Worm (Caenorhabditis elegans): ENCODE data around the gene F40G9.18.

F40G9.18 gene

DNA sequence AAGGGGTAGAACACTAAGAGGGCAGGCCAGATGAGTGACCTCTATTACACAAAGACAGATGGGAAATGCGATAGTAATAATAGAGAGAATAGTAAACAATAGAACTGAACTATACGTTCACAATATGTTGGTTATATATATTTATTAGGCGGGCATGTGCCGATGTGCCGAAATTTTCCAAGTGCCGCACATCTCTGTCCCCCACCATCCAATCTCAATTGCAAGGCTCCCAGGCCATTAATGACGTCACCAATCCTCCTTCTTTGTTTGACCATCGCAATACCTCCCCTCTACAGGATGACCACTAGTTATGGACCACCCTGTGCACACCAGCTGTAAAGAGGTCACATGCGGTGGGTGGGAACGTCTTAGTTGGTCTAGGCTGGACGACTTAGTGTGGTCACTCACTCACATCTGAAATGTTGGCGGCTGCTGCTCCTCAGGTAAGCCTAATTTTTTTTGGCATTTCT lies 9.8 kb upstream of the F40G9.18 start, which contains the start of gene F40G9.6:
Gene F40G9.6, plus strand, starts transcription at position 420 of the 470 bp plus-strand sequence.
- no peak for TF ChIP-seq unc-62 (GFP tag; optimal IDR thresholded peaks at IDR 0.05)

DNA sequence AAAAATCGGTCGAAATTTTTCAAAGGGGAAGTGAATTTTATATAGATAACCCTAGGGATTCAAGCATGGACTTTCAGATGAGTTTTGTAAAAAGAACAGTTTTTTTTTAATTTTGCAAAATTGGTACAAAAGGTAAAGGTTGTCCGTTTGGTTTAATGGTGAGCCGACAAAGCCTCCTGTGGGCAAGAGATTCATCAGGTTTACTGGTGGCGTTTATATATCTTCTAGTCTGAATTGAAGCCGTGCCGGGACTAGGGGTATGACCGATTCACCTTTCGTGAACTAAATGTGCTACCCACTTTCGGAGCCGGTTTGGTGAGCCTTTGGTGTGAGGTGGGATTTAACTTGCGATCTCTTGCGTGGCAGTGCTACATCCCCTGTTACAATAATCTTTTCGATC lies 8.7 kb upstream of the F40G9.18 start:
- TF ChIP-seq unc-62 (GFP tag; optimal IDR thresholded peaks at IDR 0.05) = no peak

DNA sequence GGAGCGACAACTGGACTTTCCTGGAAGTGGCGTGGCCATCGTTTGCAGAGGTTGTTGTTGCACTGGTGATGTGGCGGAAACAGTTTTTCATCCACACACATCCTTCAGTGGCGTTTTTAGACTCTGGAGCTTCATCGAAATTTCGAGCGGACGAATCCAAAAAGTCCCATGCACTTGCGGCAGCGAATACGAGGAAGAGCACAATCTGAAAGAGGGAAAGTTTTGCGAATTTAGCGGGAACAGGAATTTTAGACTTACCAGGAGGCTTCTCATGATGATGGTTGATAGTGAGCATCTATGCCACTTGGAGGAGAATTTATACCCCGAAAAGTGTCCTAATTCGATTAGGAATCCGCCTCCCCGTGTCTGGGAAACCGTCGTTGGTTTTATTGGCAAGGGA lies 8.3 kb upstream of the F40G9.18 start, which contains the start of gene F40G9.14:
Gene F40G9.14, minus strand, starts transcription at position 101 of the 400 bp plus-strand sequence.
- TF ChIP-seq unc-62 (GFP tag; optimal IDR thresholded peaks at IDR 0.05) = no peak

DNA sequence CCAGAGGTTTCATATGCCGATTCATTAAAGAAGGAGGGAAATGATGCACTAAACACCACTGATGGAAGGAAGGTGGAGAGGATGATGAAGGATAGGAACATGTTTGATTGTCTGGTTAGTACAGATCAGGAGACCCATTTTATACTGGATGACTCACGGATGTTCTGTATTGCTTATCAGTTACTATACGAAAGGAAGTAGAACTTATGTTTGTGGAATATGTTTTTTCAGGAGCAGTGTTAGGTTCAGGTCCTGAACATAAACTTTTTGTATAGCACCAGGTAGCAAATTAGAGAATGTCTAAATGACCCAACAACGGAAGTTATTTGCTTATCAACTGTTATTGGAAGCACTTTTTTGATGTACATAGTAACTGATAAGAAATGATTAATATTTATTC lies 6.4 kb upstream of the F40G9.18 start, which contains the start of gene clec-148:
Gene clec-148, minus strand, starts transcription at position 101 of the 400 bp plus-strand sequence.
- no peak for TF ChIP-seq unc-62 (GFP tag; optimal IDR thresholded peaks at IDR 0.05)

DNA sequence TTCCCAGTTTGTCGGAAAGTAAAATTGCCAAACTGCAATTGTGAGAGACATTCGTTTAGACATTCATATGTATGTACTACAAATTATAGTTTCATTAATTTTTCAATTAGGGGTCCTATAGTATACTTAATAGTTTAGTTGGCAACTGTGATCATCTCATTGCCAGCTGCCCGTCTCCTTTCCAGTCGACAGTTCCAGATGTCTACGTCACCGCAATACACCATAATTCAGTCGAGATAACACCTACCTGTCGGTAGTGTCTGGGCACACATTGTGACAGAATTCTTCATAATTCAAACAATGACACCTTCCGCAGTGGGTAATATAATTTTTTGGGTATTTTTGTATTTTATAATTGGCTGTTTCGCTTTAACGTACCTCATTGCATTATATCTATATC lies 4.1 kb upstream of the F40G9.18 start, which contains the start of gene F40G9.19:
Gene F40G9.19, plus strand, starts transcription at position 301 of the 400 bp plus-strand sequence.
- no peak for TF ChIP-seq unc-62 (GFP tag; optimal IDR thresholded peaks at IDR 0.05)

DNA sequence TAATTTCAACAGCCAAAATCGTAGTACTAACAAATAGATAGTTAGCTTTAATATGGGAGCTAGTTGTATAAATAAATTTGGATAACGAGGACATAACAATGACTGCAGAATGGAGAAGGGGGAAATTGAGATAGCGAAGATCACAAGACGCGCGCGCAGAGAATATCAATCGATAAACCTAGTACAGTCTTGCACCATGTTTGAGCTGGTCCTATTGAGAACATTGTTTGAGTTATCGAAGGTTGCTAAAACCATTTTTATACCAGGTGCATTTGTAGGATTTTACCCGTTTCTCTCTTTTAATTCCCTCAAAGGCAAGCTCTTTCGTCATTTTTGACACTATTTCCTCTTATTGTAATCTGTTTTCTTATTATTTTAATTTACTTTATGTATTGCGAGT lies 2.2 kb upstream of the F40G9.18 start, which contains the start of the genes F40G9.9 and F40G9.12:
Gene F40G9.9, minus strand, starts transcription at position 101 of the 400 bp plus-strand sequence.
Gene F40G9.12, plus strand, starts transcription at position 231 of the 400 bp plus-strand sequence.
- TF ChIP-seq unc-62 (GFP tag; optimal IDR thresholded peaks at IDR 0.05) = no peak

DNA sequence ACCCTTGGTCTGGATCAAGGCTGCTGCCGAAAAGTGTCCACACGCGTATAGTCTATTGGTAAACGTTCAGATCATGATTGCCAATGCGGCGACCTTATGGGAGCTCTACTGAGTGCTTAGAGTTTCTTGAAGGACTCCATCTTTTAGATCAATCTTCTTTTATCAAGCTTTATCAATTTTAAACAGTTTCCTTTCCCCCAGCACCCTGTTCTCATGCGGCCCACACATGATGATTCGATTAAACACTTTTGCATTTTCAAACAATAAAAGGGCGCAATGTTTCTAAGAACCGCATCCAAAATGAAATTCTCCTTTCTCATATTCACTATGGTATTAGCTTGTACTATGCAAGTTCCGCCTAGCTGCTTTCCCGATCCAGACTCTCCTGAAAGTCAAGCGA lies 4.0 kb downstream of the F40G9.18 start, which contains the start of gene F40G9.7:
Gene F40G9.7, plus strand, starts transcription at position 301 of the 400 bp plus-strand sequence.
- no peak for TF ChIP-seq unc-62 (GFP tag; optimal IDR thresholded peaks at IDR 0.05)

DNA sequence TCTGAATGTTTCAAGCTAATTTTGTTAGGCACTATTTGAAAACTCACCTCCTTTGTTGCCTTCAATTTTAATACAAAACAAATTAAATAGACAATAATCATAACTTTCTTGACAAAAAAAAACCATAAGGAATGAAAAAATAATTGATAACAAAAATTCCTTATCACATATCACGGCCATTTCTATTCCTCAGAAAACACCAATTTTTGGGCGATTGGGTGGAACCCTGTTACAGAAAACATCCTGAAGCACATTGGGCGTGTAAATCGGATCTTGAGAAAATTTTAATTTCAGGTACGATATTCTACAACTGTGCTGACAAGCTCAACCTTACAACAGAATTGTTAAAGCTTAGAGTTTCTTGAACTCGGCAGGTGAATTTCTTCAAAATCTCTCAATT lies 4.6 kb downstream of the F40G9.18 start, which contains the start of gene F40G9.8:
Gene F40G9.8, minus strand, starts transcription at position 101 of the 400 bp plus-strand sequence.
- TF ChIP-seq unc-62 (GFP tag; optimal IDR thresholded peaks at IDR 0.05) = no peak

DNA sequence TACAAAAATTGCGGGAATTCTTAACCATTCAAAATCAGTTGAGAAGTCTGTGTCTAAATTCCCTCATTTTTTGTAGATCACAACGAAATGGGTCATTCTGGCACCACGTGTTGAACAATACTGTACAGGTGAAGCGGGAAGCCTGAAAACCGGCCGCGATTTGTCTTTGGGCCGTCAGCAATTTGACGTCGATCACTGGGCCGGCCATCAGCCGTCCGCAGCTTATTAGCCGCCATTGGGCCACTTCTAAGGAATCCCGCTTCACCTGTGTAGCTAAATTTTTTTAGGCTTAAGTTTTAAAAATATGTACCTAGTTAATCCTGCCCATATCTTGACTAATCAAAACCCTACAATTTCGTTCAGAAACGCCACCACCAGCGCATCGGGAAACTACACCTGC lies 9.7 kb downstream of the F40G9.18 start:
- TF ChIP-seq unc-62 (GFP tag; optimal IDR thresholded peaks at IDR 0.05) = no peak

DNA sequence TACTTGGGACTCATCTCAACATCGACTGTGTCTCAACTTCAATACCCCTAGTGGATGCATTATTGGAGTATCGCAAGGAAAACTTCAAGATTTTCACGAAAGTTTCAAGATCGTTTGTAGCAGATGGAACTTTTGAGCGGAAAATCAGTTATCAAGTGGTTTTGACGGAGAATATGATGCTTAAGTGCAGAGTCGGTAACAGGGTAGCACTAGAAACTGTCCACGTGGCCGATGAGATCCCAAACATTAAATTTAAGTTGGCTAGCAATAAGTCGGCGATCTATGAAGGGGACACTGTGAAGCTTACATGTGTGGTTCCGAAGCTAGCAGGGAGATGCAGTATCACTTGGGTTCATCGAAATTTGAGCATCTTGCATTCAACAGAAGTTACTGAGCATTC lies 10.2 kb downstream of the F40G9.18 start:
- no peak for TF ChIP-seq unc-62 (GFP tag; optimal IDR thresholded peaks at IDR 0.05)

DNA sequence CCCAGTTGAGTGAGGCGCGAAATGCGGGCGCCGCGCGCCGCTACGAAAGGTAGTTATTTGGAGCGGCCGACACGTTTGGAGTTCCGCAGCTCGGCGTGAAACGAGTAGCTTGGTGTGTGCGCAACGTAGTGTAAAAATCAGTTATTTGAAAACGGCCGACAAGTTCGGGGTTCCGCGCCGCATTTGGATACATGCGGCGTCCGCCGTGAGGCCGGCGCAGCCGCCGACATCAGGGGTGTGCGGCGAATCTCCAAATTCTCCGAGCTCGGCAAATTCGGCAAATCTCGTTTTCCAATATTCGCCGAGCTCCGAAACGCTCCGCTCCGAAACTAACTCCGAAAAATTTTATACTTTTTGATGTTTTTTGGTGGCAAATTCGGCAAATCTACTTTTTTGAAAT lies 11.4 kb downstream of the F40G9.18 start:
- TF ChIP-seq unc-62 (GFP tag; optimal IDR thresholded peaks at IDR 0.05) = no peak

DNA sequence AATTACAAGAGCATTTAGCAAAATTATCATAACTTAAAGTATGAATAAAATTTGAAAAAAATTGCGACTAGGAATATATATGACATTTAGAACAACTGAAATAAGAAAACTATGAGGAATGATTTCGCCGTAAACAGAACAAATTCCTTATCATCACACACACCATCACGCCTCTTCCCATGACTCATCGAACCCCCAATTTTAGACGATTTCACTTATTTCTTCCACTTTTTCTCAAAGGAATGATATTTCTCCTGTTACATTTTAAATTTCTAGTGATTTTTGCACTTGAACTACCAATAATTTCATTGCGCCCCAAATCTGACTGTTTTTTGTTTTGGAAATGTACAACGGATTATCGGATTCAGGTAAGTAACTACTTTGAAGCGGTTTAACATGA lies 12.7 kb downstream of the F40G9.18 start, which contains the start of the genes zig-13 and ver-1:
Gene zig-13, minus strand, starts transcription at position 101 of the 400 bp plus-strand sequence.
Gene ver-1, plus strand, starts transcription at position 180 of the 400 bp plus-strand sequence.
- TF ChIP-seq unc-62 (GFP tag; optimal IDR thresholded peaks at IDR 0.05) = no peak

DNA sequence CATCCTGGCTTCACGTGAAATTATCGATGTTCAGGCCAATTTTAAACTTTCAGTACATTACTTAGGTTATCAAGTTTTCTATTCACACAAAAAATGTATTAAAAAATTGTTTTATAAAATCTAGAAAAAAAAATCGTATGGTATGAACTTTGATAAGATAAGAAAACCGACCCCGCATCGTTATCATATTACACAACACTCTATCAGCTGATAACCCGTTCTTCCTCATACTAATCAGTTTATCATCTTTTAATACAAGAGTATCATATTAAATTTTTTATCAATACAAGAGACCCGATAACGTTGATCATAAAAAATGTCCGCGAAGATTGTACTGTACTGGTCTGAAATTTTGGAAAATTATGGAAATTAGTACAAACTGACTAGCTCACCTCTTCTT lies 15.2 kb downstream of the F40G9.18 start:
- TF ChIP-seq unc-62 (GFP tag; optimal IDR thresholded peaks at IDR 0.05) = no peak

DNA sequence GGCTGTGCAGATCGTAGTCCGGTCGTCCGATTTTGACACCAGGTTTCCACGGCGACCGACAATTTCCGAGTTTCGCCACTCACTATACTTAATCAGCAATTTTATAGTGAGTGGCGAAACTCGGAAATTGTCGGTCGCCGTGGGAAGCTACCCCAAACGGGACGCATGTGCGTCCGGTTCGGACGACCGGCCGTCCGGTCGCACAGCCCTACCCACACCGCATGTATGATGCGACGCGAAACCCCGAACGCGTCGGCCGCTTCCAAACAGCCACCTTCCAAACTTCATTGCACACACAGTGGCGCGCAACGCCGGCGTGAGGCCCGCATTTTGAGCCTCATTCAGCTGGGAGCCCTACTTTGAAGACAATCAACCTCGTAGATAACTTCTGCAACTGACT lies 18.3 kb downstream of the F40G9.18 start:
- no peak for TF ChIP-seq unc-62 (GFP tag; optimal IDR thresholded peaks at IDR 0.05)

DNA sequence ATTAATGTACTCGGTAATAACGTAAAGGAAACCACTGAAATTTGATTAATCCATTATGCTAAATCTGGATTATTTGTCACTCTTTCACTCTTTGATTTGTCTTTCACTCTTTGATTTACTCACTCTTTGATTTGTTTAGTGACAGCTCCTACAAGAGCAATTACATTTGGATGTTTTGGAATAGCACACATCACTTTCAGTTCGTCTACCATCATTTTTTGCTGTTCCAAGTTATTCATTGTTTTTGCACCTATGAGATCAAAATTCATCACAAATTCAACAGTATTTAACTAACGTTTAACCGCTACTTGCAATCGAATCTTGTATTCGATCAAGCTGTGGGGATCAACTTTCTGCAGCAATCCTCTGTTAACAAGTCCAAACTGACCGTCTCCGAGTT lies 20.2 kb downstream of the F40G9.18 start:
- TF ChIP-seq unc-62 (GFP tag; optimal IDR thresholded peaks at IDR 0.05) = no peak

DNA sequence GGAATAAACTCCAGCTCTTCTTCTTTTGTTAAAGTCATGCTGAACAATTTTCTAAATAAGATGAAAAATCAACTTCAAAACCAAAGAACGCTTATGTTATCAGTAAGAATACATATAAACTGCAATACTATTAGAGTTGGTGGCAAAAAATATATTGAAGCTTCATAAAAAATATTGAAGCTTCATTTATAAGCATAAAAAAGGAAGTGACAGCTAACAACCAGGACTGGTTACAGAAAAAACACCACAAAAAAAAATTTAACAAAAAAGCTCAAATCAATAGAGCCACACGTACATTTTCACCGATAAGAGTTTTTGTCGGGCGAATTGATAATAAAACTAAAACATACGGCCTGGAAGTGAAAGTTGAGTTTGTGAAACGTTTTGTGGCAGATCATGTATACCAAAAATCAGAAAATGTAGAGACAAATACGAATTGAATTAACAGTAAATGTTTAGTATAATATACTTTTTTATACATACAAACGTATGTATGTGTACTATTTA lies 21.8 kb downstream of the F40G9.18 start, which contains the start of gene sqst-5:
Gene sqst-5, minus strand, starts transcription at position 51 of the 507 bp plus-strand sequence.
- TF ChIP-seq unc-62 (GFP tag; optimal IDR thresholded peaks at IDR 0.05) = no peak

DNA sequence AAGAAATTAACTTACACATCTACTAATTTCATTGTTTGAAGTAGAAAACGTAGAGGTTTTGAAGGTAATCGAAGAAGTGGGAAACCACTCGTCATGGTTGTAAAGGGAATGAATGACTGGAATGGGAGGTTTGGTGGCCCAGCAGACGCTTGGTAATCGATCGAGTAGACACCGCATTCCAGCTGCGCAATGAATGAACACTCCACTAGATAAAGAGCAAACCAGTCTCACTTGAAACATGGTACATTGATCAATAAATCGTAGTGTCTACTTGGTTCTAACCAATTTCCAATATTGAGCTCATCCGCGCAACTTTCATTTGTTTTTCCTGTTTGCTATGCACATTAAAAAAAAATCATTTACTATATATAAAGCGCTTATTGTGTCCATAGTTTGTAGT lies 23.0 kb downstream of the F40G9.18 start, which contains the start of gene fbxb-84:
Gene fbxb-84, minus strand, starts transcription at position 101 of the 400 bp plus-strand sequence.
- no peak for TF ChIP-seq unc-62 (GFP tag; optimal IDR thresholded peaks at IDR 0.05)

Data from whole organism, dauer.